Worm (Caenorhabditis elegans): Measurements from ENCODE around the gene cyp-25A1.
A peak's percentile ranks its signal among the peaks of the same experiment; 100 is the strongest.

Gene cyp-25A1

DNA sequence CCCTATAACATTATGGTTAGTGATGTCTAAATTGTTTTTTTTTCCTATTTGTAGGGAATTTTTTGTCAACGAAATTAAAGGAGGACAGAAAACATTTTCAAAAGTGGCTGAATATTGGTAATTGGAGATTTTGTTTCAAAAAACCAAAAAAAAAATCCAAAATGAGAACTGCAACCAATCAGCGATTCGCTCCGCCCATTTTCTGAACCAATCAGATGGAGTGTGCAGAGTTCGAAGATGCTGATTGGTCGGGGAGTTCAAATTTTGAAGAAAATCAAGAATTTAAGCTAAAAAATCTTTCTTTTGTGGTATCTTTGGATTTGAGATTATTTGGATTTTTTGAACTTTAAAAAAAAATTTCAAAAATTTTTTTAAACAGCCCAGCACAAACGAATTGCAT lies 34.0 kb upstream of the cyp-25A1 start:
- TF ChIP-seq ceh-13 (GFP tag; optimal IDR thresholded peaks at IDR 0.05) (no peak), ama-1 (optimal IDR thresholded peaks at IDR 0.05) (no peak), sea-1 (GFP tag; conservative IDR thresholded peaks at IDR 0.05) (no peak), B0310.2 (tag; optimal IDR thresholded peaks at IDR 0.05) (no peak), F13C5.2 (tag; optimal IDR thresholded peaks at IDR 0.05) (no peak)

DNA sequence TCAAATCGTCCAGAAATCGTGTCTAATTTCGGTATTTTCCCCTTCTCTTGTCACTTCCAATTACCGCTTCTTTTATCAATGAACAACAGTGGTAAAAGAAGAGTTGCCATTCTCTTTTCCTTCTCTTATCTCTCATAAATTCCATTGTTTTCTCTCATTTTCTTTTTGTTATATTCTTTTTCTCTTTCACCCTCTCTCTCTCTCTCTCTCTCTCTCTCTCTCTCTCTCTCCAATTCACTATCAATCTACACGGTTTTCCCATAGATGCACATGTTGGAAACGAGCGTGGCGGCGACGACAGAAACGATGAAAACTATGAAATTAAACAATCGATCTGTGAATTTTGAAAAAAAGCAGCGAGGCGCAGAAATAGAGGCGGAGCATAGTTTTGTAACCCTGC lies 33.2 kb upstream of the cyp-25A1 start:
- TF ChIP-seq aly-1 (tag; optimal IDR thresholded peaks at IDR 0.05) (no peak), ama-1 (optimal IDR thresholded peaks at IDR 0.05) (no peak), tbx-11 (GFP tag; IDR thresholded peaks at IDR 0.05) (no peak), tbx-37 (GFP tag; conservative IDR thresholded peaks at IDR 0.05) (no peak), hmbx-1 (tag; optimal IDR thresholded peaks at IDR 0.05) (no peak), F13C5.2 (tag; optimal IDR thresholded peaks at IDR 0.05) (no peak), sea-1 (GFP tag; conservative IDR thresholded peaks at IDR 0.05) (no peak)

DNA sequence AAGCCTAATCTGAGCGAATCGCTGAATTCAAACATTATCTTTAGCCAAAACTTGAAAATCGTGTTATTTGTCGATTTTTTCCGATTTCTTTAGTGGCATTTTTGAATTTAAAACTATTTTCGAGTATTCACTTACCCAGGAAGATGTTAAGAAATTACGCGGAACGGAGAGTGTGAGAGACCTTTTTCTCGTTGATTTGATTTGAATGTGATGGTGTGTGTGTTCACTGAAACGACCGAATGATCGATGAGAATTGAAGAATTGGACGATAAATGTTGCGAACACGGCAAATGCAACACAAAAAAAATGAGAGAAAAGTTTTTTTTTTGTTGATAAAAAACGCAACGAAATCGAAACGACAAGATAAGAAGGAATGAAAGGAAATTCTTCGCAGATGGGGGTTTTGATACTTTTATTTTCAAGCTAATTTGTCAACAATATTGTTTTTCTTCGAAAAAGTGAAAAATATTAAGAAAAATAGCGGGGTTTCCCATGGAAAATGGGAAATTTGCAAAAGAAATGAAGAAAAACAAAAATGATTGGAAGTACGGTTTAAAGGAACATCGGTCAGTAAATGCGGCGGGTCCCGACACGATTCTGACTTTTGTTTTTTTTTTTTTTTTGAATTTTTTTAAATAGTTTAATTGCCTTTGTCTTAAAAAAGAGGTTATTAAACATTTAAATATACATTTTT lies 32.0 kb upstream of the cyp-25A1 start, which contains the start of gene mtm-3:
Gene mtm-3, minus strand, starts transcription at position 228 of the 694 bp plus-strand sequence.
- TF ChIP-seq hmg-4 (GFP tag; optimal IDR thresholded peaks at IDR 0.05) = no peak
- no peak for TF ChIP-seq hnd-1 (tag; optimal IDR thresholded peaks at IDR 0.05)
- TF ChIP-seq sea-1 (GFP tag; conservative IDR thresholded peaks at IDR 0.05) = no peak
- TF ChIP-seq aly-1 (tag; optimal IDR thresholded peaks at IDR 0.05) = no peak
- TF ChIP-seq ama-1 (optimal IDR thresholded peaks at IDR 0.05) = no peak
- no peak for TF ChIP-seq ets-7 (tag; optimal IDR thresholded peaks at IDR 0.05)
- TF ChIP-seq scrt-1 (GFP tag; IDR thresholded peaks at IDR 0.05) = no peak
- no peak for TF ChIP-seq tra-4 (tag; optimal IDR thresholded peaks at IDR 0.05)

ce11 chrIII:3800934-3801252 lies 31.5 kb upstream of the cyp-25A1 start:
- TF ChIP-seq ets-7 (tag; optimal IDR thresholded peaks at IDR 0.05) = no peak
- no peak for TF ChIP-seq ama-1 (optimal IDR thresholded peaks at IDR 0.05)
- TF ChIP-seq scrt-1 (GFP tag; IDR thresholded peaks at IDR 0.05) = no peak
- TF ChIP-seq aly-1 (tag; optimal IDR thresholded peaks at IDR 0.05) = no peak
- no peak for TF ChIP-seq tra-4 (tag; optimal IDR thresholded peaks at IDR 0.05)
- TF ChIP-seq hmbx-1 (tag; optimal IDR thresholded peaks at IDR 0.05) = no peak
- TF ChIP-seq B0310.2 (tag; optimal IDR thresholded peaks at IDR 0.05) = no peak
- TF ChIP-seq ceh-13 (GFP tag; optimal IDR thresholded peaks at IDR 0.05) = no peak
- TF ChIP-seq hmg-4 (GFP tag; optimal IDR thresholded peaks at IDR 0.05) = no peak
- no peak for TF ChIP-seq sea-1 (GFP tag; conservative IDR thresholded peaks at IDR 0.05)
- TF ChIP-seq F13C5.2 (tag; optimal IDR thresholded peaks at IDR 0.05) = no peak

ce11 chrIII:3801379-3801894 lies 31.0 kb upstream of the cyp-25A1 start:
- TF ChIP-seq F13C5.2 (tag; optimal IDR thresholded peaks at IDR 0.05) (peak; percentile 66), hmg-4 (GFP tag; optimal IDR thresholded peaks at IDR 0.05) (peak; percentile 84), ceh-36 (tag; optimal IDR thresholded peaks at IDR 0.05) (peak; percentile 55), pes-1 (GFP tag; IDR thresholded peaks at IDR 0.05) (peak; percentile 43), ets-7 (tag; optimal IDR thresholded peaks at IDR 0.05) (no peak), sea-1 (GFP tag; conservative IDR thresholded peaks at IDR 0.05) (no peak)

- TF ChIP-seq aly-1 (tag; optimal IDR thresholded peaks at IDR 0.05) = no peak
- no peak for TF ChIP-seq ets-7 (tag; optimal IDR thresholded peaks at IDR 0.05)
- TF ChIP-seq sea-1 (GFP tag; conservative IDR thresholded peaks at IDR 0.05) = no peak
- TF ChIP-seq ceh-36 (tag; optimal IDR thresholded peaks at IDR 0.05) = no peak
- no peak for TF ChIP-seq hmg-4 (GFP tag; optimal IDR thresholded peaks at IDR 0.05)
- TF ChIP-seq ama-1 (optimal IDR thresholded peaks at IDR 0.05) = no peak
- TF ChIP-seq B0310.2 (tag; optimal IDR thresholded peaks at IDR 0.05) = no peak
- no peak for TF ChIP-seq scrt-1 (GFP tag; IDR thresholded peaks at IDR 0.05)
- no peak for TF ChIP-seq tbx-11 (GFP tag; IDR thresholded peaks at IDR 0.05)
These were observed 29.3 kb upstream of the cyp-25A1 start for ce11 chrIII:3803113-3803512.

ce11 chrIII:3804422-3804821 lies 28.0 kb upstream of the cyp-25A1 start, which contains the start of gene xbx-5:
Gene xbx-5, minus strand, starts transcription at chrIII:3804477.
- TF ChIP-seq pes-1 (GFP tag; IDR thresholded peaks at IDR 0.05) (no peak), tbx-37 (GFP tag; conservative IDR thresholded peaks at IDR 0.05) (no peak), ceh-36 (tag; optimal IDR thresholded peaks at IDR 0.05) (no peak), flt-1 (GFP tag; IDR thresholded peaks at IDR 0.05) (no peak), hmg-4 (GFP tag; optimal IDR thresholded peaks at IDR 0.05) (no peak), B0310.2 (tag; optimal IDR thresholded peaks at IDR 0.05) (no peak), hnd-1 (tag; optimal IDR thresholded peaks at IDR 0.05) (no peak), scrt-1 (GFP tag; IDR thresholded peaks at IDR 0.05) (no peak), F13C5.2 (tag; optimal IDR thresholded peaks at IDR 0.05) (no peak), sea-1 (GFP tag; conservative IDR thresholded peaks at IDR 0.05) (no peak), ets-7 (tag; optimal IDR thresholded peaks at IDR 0.05) (no peak), hmbx-1 (tag; optimal IDR thresholded peaks at IDR 0.05) (no peak), ceh-13 (GFP tag; optimal IDR thresholded peaks at IDR 0.05) (no peak), ama-1 (optimal IDR thresholded peaks at IDR 0.05) (no peak)

ce11 chrIII:3806883-3807282 lies 25.5 kb upstream of the cyp-25A1 start:
- TF ChIP-seq tra-4 (tag; optimal IDR thresholded peaks at IDR 0.05) = no peak
- TF ChIP-seq B0310.2 (tag; optimal IDR thresholded peaks at IDR 0.05) = no peak
- TF ChIP-seq hnd-1 (tag; optimal IDR thresholded peaks at IDR 0.05) = no peak
- TF ChIP-seq sea-1 (GFP tag; conservative IDR thresholded peaks at IDR 0.05) = no peak
- no peak for TF ChIP-seq ets-7 (tag; optimal IDR thresholded peaks at IDR 0.05)
- no peak for TF ChIP-seq F13C5.2 (tag; optimal IDR thresholded peaks at IDR 0.05)
- TF ChIP-seq ceh-13 (GFP tag; optimal IDR thresholded peaks at IDR 0.05) = no peak

All from whole organism, early embryonic.